Worm (Caenorhabditis elegans) whole organism, young adult: ENCODE measurements around the gene mksr-2.

ENCODE experiments used
- K11D2.4 ChIP-seq: fragments of 200-800 bp; sonication (Bioruptor generic); IDR thresholded peaks from 2 replicates; pipeline ENCODE4 v1.3.6; 2022; ENCODE audit warnings: missing genetic modification reagents, missing genetic modification characterization, missing compliant biosample characterization
- ama-1 ChIP-seq, 3 experiments: fragments of 150-350 bp in 1 of 3; sonication (generic microtip) in 2 of 3; optimal IDR thresholded peaks; 2 replicates each; lab custom pipeline; 2014 to 2018; ENCODE audit warnings: missing biosample characterization in 2 of 3, missing genetic modification characterization in 2 of 3, missing genetic modification reagents in 2 of 3
- ceh-40 ChIP-seq: fragments of 200-800 bp; sonication (Bioruptor generic); IDR thresholded peaks from 2 replicates; pipeline ENCODE4 v1.3.6; 2022; ENCODE audit warnings: missing genetic modification characterization, missing compliant biosample characterization
- egl-18 ChIP-seq: fragments of 200-800 bp; sonication (Bioruptor generic); IDR thresholded peaks from 2 replicates; pipeline ENCODE4 v1.3.6; 2022; ENCODE audit warnings: missing genetic modification reagents, missing genetic modification characterization, missing compliant biosample characterization
- fkh-3 ChIP-seq: sonication (generic microtip); optimal IDR thresholded peaks from 2 replicates; lab custom pipeline; 2016; ENCODE audit warnings: mild to moderate bottlenecking, missing genetic modification characterization, missing compliant biosample characterization
- let-607 ChIP-seq, 2 experiments: fragments of 200-800 bp in 1 of 2; sonication (Bioruptor generic) in 1 of 2; sonication (generic microtip) in 1 of 2; optimal IDR thresholded peaks; 2 replicates each; lab custom pipeline; 2016 to 2018; ENCODE audit warnings: mild to moderate bottlenecking in 2 of 2, missing compliant biosample characterization in 2 of 2, missing genetic modification characterization in 2 of 2, moderate library complexity in 2 of 2, missing genotype in 1 of 2

DNA sequence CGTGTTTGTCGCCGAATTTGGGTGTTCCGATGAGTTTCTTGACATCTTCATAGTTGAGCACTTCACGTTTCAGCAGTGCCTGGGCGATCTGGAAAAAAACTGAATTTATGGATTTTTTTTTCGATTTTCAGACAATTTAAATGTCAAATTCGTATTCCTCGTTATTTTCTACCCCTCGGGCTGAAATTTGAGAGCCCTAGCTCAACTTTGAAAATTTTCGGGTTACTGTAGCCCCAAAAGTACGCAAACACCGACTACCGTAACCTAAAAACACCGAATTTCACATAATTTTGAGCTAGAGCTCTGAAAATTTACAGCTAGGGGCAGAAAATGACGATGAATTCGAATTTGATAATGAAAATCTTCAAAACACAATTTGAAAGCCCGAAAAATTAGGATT is 27.7 kb upstream of the mksr-2 start:
- no peak for TF ChIP-seq let-607 (tag; optimal IDR thresholded peaks at IDR 0.05; lab: Kevin White, UChicago)
- no peak for TF ChIP-seq egl-18
- TF ChIP-seq ama-1 (optimal IDR thresholded peaks at IDR 0.05; lab: Kevin White, UChicago): no peak
- TF ChIP-seq ama-1 (GFP tag; optimal IDR thresholded peaks at IDR 0.05; lab: Kevin White, UChicago): no peak
- TF ChIP-seq ceh-40 (GFP tag; lab: Robert Waterston, UW): no peak
- no peak for TF ChIP-seq fkh-3
- TF ChIP-seq K11D2.4: no peak
